Worm (Caenorhabditis elegans): ENCODE results near the gene coq-5.

ce11 chrIII:7900733-7901132, 42.5 kb upstream of the coq-5 start, which contains the start of gene best-24:
- TF ChIP-seq ama-1 (optimal IDR thresholded peaks at IDR 0.05) (no peak), tra-4 (tag; optimal IDR thresholded peaks at IDR 0.05) (no peak), hmg-4 (GFP tag; optimal IDR thresholded peaks at IDR 0.05) (no peak), sea-1 (GFP tag; conservative IDR thresholded peaks at IDR 0.05) (no peak)
